Worm (Caenorhabditis elegans) whole organism, L4 larva: ENCODE results near the gene Y39A3B.7.

Experiments used
- R02D3.7 ChIP-seq: fragments of 150-350 bp; sonication (generic microtip); optimal IDR thresholded peaks from 3 replicates; lab custom pipeline; 2014; ENCODE audit warnings: missing biosample characterization, missing genetic modification characterization
- T20F7.1 ChIP-seq: fragments of 200-800 bp; sonication (Bioruptor generic); optimal IDR thresholded peaks from 2 replicates; lab custom pipeline; 2018; ENCODE audit warnings: mild to moderate bottlenecking, missing genetic modification characterization, missing compliant biosample characterization
- aha-1 ChIP-seq: fragments of 150-350 bp; peaks from one replicate; lab custom pipeline; 2014; ENCODE audit warnings: missing biosample characterization, missing genetic modification characterization
- ama-1 ChIP-seq: fragments of 150-350 bp; optimal IDR thresholded peaks from 2 replicates; lab custom pipeline; 2014; ENCODE audit warnings: inconsistent platforms, mixed read lengths
- ceh-28 ChIP-seq: fragments of 150-350 bp; optimal IDR thresholded peaks from 2 replicates; lab custom pipeline; 2014; ENCODE audit warnings: missing biosample characterization, missing genetic modification reagents, missing genetic modification characterization
- daf-8 ChIP-seq: fragments of 200-800 bp; sonication (Bioruptor generic); IDR thresholded peaks from 2 replicates; pipeline ENCODE4 v1.3.6; 2022; ENCODE audit warnings: missing genetic modification characterization, missing compliant biosample characterization
- dmd-8 ChIP-seq: fragments of 200-800 bp; sonication (Bioruptor generic); IDR thresholded peaks from 2 replicates; pipeline ENCODE4 v1.3.6; 2022; ENCODE audit warnings: missing genetic modification characterization, missing compliant biosample characterization
- duxl-1 ChIP-seq: sonication (generic microtip); optimal IDR thresholded peaks from 2 replicates; lab custom pipeline; 2016; ENCODE audit warnings: mild to moderate bottlenecking, missing genetic modification characterization, moderate library complexity, missing compliant biosample characterization; ENCODE audit not compliant: poor library complexity
- egl-43 ChIP-seq: fragments of 200-800 bp; sonication (Bioruptor generic); IDR thresholded peaks from 2 replicates; pipeline ENCODE4 v1.3.6; 2022; ENCODE audit warnings: missing genetic modification reagents, missing genetic modification characterization, missing compliant biosample characterization
- gei-8 ChIP-seq: fragments of 200-800 bp; sonication (Bioruptor generic); optimal IDR thresholded peaks from 2 replicates; lab custom pipeline; 2018; ENCODE audit warnings: mild to moderate bottlenecking, missing genetic modification characterization, missing compliant biosample characterization
- hmg-1.1 ChIP-seq: fragments of 200-800 bp; sonication (Bioruptor generic); IDR thresholded peaks from 2 replicates; pipeline ENCODE4 v1.3.6; 2022; ENCODE audit warnings: missing genetic modification reagents, missing genetic modification characterization, missing compliant biosample characterization
- jun-1 ChIP-seq: fragments of 150-350 bp; optimal IDR thresholded peaks from 2 replicates; lab custom pipeline; 2014; ENCODE audit warnings: missing biosample characterization, missing genetic modification reagents, missing genetic modification characterization
- lin-1 ChIP-seq: fragments of 200-800 bp; sonication (Bioruptor generic); IDR thresholded peaks from 2 replicates; pipeline ENCODE4 v1.3.6; 2022; ENCODE audit warnings: missing genetic modification reagents, missing genetic modification characterization, missing compliant biosample characterization
- lin-13 ChIP-seq: fragments of 150-350 bp; optimal IDR thresholded peaks from 2 replicates; lab custom pipeline; 2014; ENCODE audit warnings: missing biosample characterization, missing genetic modification reagents, missing genetic modification characterization
- lir-3 ChIP-seq: sonication (generic microtip); optimal IDR thresholded peaks from 2 replicates; lab custom pipeline; 2016; ENCODE audit warnings: mild to moderate bottlenecking, missing genetic modification characterization, missing compliant biosample characterization
- lsy-2 ChIP-seq, 2 experiments: fragments of 150-350 bp in 1 of 2; sonication (generic microtip) in 1 of 2; optimal IDR thresholded peaks; 2 replicates each; lab custom pipeline; 2014 to 2017; ENCODE audit warnings: missing biosample characterization in 2 of 2, missing genetic modification characterization in 2 of 2
- mdl-1 ChIP-seq, 2 experiments: fragments of 150-350 bp in 1 of 2; sonication (generic microtip) in 1 of 2; optimal IDR thresholded peaks; 2 replicates each; lab custom pipeline; 2014 to 2017; ENCODE audit warnings: missing biosample characterization in 2 of 2, missing genetic modification characterization in 2 of 2
- mdt-29 ChIP-seq: fragments of 200-800 bp; sonication (Bioruptor generic); IDR thresholded peaks from 2 replicates; pipeline ENCODE4 v1.3.6; 2022; ENCODE audit warnings: missing genetic modification reagents, missing genetic modification characterization, missing compliant biosample characterization
- mxl-2 ChIP-seq: fragments of 200-800 bp; sonication (Bioruptor generic); conservative IDR thresholded peaks from 2 replicates; pipeline ENCODE4 v1.3.6; 2022; ENCODE audit warnings: missing genetic modification reagents, missing genetic modification characterization, missing compliant biosample characterization
- nhr-11 ChIP-seq: fragments of 150-350 bp; optimal IDR thresholded peaks from 2 replicates; lab custom pipeline; 2014; ENCODE audit warnings: missing biosample characterization, missing genetic modification characterization
- nhr-111 ChIP-seq: fragments of 200-800 bp; sonication (Bioruptor generic); optimal IDR thresholded peaks from 2 replicates; lab custom pipeline; 2018; ENCODE audit warnings: mild to moderate bottlenecking, missing genetic modification characterization, missing compliant biosample characterization
- nhr-42 ChIP-seq: fragments of 200-800 bp; sonication (Bioruptor generic); IDR thresholded peaks from 2 replicates; pipeline ENCODE4 v1.3.6; 2022; ENCODE audit warnings: missing genetic modification characterization, missing compliant biosample characterization
- sdz-12 ChIP-seq: fragments of 200-800 bp; sonication (Bioruptor generic); optimal IDR thresholded peaks from 2 replicates; lab custom pipeline; 2018; ENCODE audit warnings: mild to moderate bottlenecking, missing genetic modification characterization, missing compliant biosample characterization
- set-16 ChIP-seq: fragments of 200-800 bp; sonication (Bioruptor generic); IDR thresholded peaks from 2 replicates; pipeline ENCODE4 v1.3.6; 2022; ENCODE audit warnings: missing genetic modification reagents, missing genetic modification characterization, missing compliant biosample characterization
- snpc-1.2 ChIP-seq: fragments of 200-800 bp; sonication (Bioruptor generic); IDR thresholded peaks from 2 replicates; pipeline ENCODE4 v1.3.6; 2022; ENCODE audit warnings: missing genetic modification reagents, missing genetic modification characterization, missing compliant biosample characterization
- spr-3 ChIP-seq: fragments of 200-800 bp; sonication (Bioruptor generic); optimal IDR thresholded peaks from 2 replicates; lab custom pipeline; 2018; ENCODE audit warnings: mild to moderate bottlenecking, missing genetic modification characterization, missing compliant biosample characterization
- unc-130 ChIP-seq: sonication (generic microtip); optimal IDR thresholded peaks from 2 replicates; lab custom pipeline; 2016; ENCODE audit warnings: missing genetic modification reagents, missing genetic modification characterization, missing compliant biosample characterization
- unc-62 ChIP-seq, 3 experiments: fragments of 150-350 bp in 1 of 3; sonication (generic microtip); optimal IDR thresholded peaks in 2 of 3; peaks in 1 of 3; 1 replicate in 1 of 3; 2 replicates in 2 of 3; lab custom pipeline; 2014 to 2017; ENCODE audit warnings: missing biosample characterization in 3 of 3, missing genetic modification characterization in 3 of 3, missing genetic modification reagents in 3 of 3, missing genotype in 1 of 3
- zfp-2 ChIP-seq: sonication (generic microtip); optimal IDR thresholded peaks from 2 replicates; lab custom pipeline; 2016; ENCODE audit warnings: mild to moderate bottlenecking, missing genetic modification characterization, missing compliant biosample characterization

The Y39A3B.7 gene

DNA sequence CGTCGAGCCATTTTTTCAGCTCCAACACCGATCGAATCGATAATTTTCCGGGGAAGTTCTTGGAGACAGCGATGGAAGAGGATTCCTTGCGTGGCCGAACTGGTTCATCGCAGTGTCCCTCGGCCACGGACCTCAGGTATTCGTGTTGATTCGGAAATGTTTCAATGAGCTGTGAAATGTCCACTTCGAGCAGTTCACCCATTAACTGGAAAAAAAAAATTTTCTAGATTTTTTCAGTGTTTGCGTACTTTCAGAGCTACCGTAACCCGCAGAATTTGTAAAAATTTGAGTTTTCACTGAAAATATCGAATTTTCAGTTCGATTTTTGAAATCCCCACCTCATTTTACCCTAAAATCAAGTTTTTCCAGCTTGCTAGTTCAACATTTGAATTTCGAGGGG lies 36.9 kb downstream of the Y39A3B.7 start:
- TF ChIP-seq T20F7.1 (GFP tag; lab: Kevin White, UChicago), result no peak
- TF ChIP-seq set-16 (GFP tag; lab: Robert Waterston, UW), result peak; percentile 17; the same call in 1 of the 2 replicates
- no peak for TF ChIP-seq duxl-1 (tag; lab: Kevin White, UChicago)
- TF ChIP-seq mxl-2 (GFP tag; lab: Robert Waterston, UW), result no peak

DNA sequence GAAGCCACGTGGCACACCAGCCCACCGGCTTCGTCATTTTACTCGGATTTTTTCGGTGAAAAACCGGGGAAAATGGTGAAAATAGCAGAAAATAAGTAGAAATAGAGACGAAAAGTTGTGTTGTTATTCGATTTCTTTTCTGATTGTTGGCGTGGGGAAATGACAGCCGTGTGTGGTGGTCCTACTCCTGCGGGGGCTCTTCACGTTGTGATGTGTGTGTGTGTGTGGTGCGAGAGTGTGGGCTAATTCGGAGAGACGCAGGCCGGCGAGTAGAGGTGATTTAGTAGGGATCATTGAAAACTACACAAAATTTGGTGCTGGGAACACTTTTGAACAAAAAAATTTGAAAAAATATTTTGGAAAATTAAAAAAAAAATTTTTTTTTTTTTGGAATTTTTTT lies 41.3 kb downstream of the Y39A3B.7 start, which contains the start of gene F53A3.1:
Gene F53A3.1, minus strand, starts transcription at position 150 of the 400 bp plus-strand sequence.
- peak; percentile 99 for TF ChIP-seq aha-1
- no peak for TF ChIP-seq lir-3

DNA sequence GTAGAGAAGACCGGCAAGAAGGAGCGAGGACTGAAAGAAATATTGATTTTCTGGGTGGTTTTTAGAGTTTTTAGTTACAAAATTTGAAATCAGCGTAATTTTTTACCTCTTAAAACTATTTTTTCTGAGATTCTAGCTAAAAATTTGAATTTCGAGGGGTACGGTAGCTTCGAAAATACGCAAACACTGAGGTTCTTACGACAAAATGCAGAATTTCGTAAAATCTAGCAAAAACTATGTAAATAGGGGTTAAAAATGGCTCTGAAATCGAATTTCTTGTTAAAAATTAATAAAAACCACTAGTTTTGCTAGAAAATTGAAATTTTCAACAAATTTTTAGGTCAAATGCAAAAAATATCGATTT lies 45.2 kb downstream of the Y39A3B.7 start:
- no peak for TF ChIP-seq nhr-111 (GFP tag; lab: Kevin White, UChicago)
- TF ChIP-seq dmd-8, result no peak
- peak; percentile 22 for TF ChIP-seq nhr-11 (tag; lab: Kevin White, UChicago)
- TF ChIP-seq, all 104 proteins: peak for 1

DNA sequence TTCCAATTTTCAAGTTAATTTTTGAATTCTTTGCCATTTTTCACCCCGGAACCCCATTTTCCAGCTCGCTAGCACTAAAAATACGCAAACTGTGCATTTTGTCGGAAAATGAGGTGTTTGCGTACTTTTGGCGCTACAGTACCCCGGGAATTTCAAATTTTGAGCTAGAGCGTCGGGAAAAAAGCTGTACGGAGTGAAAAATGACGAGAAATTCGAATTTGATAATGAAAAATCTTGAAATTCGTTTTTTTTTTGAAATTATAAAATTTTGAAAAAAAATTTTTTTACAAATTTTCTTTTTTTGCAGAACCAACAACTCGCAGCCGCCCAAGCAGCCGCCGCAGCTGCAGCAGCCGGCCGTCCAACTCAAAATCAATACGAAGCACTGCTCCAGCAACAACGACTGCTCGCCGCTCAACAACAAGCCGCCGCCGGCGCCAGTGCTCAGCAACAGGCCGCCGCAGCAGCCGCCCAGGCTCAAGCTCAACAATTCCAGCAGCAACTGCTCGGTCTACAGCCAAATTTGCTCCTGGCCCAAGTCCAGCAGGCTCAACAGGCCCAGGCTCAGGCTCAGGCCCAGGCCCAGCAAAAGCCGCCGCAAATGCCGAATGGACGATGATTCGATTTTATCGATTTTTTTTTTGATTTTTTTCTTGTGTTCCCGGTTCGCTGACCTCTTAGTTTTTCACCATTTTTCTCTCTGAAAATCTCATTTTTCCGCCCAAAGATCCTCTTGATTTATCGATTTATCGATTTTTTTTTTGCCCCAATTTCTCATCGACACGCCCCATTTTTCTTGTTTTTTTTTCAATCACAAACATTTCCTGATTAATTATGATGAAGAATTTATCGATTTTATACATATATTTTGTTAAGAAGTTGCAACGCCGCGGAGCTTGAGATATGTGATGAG lies 45.8 kb downstream of the Y39A3B.7 start:
- TF ChIP-seq sdz-12 (GFP tag; lab: Kevin White, UChicago) (no peak), aha-1 (peak; percentile 67), ceh-28 (tag; lab: Kevin White, UChicago) (peak; percentile 99), snpc-1.2 (GFP tag; lab: Robert Waterston, UW) (0 out of 2 replicates have a peak, but pooled peaks have one; percentile 40), ama-1 (no peak), set-16 (GFP tag; lab: Robert Waterston, UW) (peak; percentile 97), lin-13 (peak; percentile 51), lsy-2 (tag; optimal IDR thresholded peaks at IDR 0.05; lab: Kevin White, UChicago) (peak; percentile 21 to 61), unc-62 (GFP tag; optimal IDR thresholded peaks at IDR 0.05 in 1 of 2; lab: Kevin White, UChicago) (peak in 1 of 2 experiments; percentile 58), unc-62 (tag; optimal IDR thresholded peaks at IDR 0.05; lab: Kevin White, UChicago) (no peak), egl-43 (GFP tag; lab: Robert Waterston, UW) (peak; percentile 70), unc-130 (no peak)
- TF ChIP-seq, all 104 proteins: peak for 8

DNA sequence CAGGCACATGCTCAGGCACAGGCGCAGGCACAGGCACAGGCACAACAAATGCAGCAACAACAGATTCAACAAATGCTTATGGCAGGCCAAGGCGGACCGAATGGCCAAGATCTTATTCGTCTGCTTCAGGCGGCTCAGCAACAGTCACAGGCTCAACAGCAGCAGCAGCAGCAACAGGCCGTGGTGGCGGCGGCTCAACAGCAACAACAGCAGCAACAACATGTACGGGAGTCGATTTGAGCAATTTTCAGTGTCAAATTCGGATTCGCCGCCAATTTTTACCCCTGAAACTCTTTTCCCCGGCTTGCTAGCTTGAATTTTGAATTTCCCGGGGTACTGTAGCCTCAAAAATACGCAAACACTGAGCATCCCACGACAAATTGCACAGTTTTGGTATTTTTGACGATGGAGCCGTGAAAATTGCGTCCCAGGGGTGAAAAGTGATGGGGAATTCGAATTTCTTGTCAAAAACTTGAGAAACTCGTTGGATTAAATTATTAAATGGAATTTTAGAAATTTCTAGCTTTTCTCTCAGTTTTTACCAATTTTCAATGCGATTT lies 46.8 kb downstream of the Y39A3B.7 start:
- TF ChIP-seq daf-8 (no peak), lsy-2 (tag; optimal IDR thresholded peaks at IDR 0.05; lab: Kevin White, UChicago) (peak in 1 of 2 experiments; percentile 54), jun-1 (tag; lab: Kevin White, UChicago) (no peak), aha-1 (peak; percentile 71), set-16 (GFP tag; lab: Robert Waterston, UW) (peak; percentile 19; the same call in 1 of the 2 replicates), nhr-42 (GFP tag; lab: Robert Waterston, UW) (no peak), lin-13 (peak; percentile 79), zfp-2 (tag; lab: Kevin White, UChicago) (no peak), gei-8 (GFP tag; lab: Kevin White, UChicago) (peak; percentile 15), mdt-29 (GFP tag; lab: Robert Waterston, UW) (no peak), hmg-1.1 (GFP tag; lab: Robert Waterston, UW) (no peak), lin-1 (GFP tag; lab: Robert Waterston, UW) (no peak), R02D3.7 (no peak), mdl-1 (tag; optimal IDR thresholded peaks at IDR 0.05; lab: Kevin White, UChicago) (no peak)

DNA sequence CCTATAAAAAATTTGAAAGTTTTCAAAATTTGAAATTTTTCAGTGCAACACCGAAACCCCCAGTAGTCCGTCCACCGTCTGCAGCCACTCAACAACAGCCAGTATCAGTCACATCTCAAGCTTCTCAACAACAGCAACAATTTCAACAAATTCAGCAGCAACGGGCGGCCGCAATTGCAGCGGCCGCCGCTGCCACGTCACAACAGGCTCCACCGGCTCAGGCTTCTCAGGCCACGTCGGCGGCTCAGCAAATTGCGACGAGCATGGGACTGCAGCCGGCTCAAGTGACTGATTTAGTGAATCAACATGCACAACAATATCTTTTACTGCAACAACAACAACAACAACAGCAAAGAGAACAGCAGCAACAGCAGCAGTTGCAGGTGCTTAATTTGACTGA lies 50.6 kb downstream of the Y39A3B.7 start:
- TF ChIP-seq spr-3 (GFP tag; lab: Kevin White, UChicago) (no peak), set-16 (GFP tag; lab: Robert Waterston, UW) (peak; percentile 84), aha-1 (peak; percentile 52)
- TF ChIP-seq, all 104 proteins: peak for 2
